Fruit fly (Drosophila melanogaster) whole organism, embryonic: ENCODE results near the gene CG32428.
A peak's percentile ranks its signal among the peaks of the same experiment; 100 is the strongest.

Experiments used
- Bgb ChIP-seq: fragments of 200-800 bp; sonication (Bioruptor generic); IDR thresholded peaks from 2 replicates; pipeline ENCODE4 v1.3.6; 2022; ENCODE audit warnings: missing biosample characterization, missing genetic modification characterization; ENCODE audit not compliant: partially characterized antibody
- Bteb2 ChIP-seq: fragments of 200-800 bp; sonication (Bioruptor generic); optimal IDR thresholded peaks from 2 replicates; lab custom pipeline; 2016; ENCODE audit warnings: missing biosample characterization, missing genetic modification characterization
- CG10959 ChIP-seq: fragments of 200-800 bp; sonication (Bioruptor generic); IDR thresholded peaks from 2 replicates; pipeline ENCODE4 v1.3.6; 2022; ENCODE audit warnings: missing biosample characterization, missing genetic modification characterization
- CG12236 ChIP-seq: fragments of 200-800 bp; sonication (Bioruptor generic); optimal IDR thresholded peaks from 2 replicates; lab custom pipeline; 2016; ENCODE audit warnings: missing biosample characterization, missing genetic modification characterization
- CG12299 ChIP-seq: fragments of 200-800 bp; sonication (Bioruptor generic); optimal IDR thresholded peaks from 2 replicates; lab custom pipeline; 2018; ENCODE audit warnings: missing biosample characterization, mild to moderate bottlenecking, missing genetic modification characterization
- CG12744 ChIP-seq: fragments of 200-800 bp; sonication (Bioruptor generic); optimal IDR thresholded peaks from 2 replicates; lab custom pipeline; 2016; ENCODE audit warnings: missing biosample characterization, missing genetic modification characterization
- CG13287 ChIP-seq: fragments of 200-800 bp; sonication (Bioruptor generic); IDR thresholded peaks from 2 replicates; pipeline ENCODE4 v1.3.6; 2022; ENCODE audit warnings: missing biosample characterization, missing genetic modification characterization; ENCODE audit not compliant: partially characterized antibody
- CG13775 ChIP-seq: fragments of 200-800 bp; sonication (Bioruptor generic); optimal IDR thresholded peaks from 3 replicates; lab custom pipeline; 2017; ENCODE audit warnings: missing biosample characterization, mild to moderate bottlenecking, missing genetic modification characterization
- CG14667 ChIP-seq: fragments of 200-800 bp; sonication (Bioruptor generic); IDR thresholded peaks from 2 replicates; pipeline ENCODE4 v1.3.6; 2022; ENCODE audit warnings: missing biosample characterization, missing genetic modification characterization
- CG1602 ChIP-seq: fragments of 200-800 bp; sonication (Bioruptor generic); optimal IDR thresholded peaks from 3 replicates; lab custom pipeline; 2016; ENCODE audit warnings: missing biosample characterization, missing genetic modification characterization
- CG16813 ChIP-seq: fragments of 200-800 bp; sonication (Bioruptor generic); IDR thresholded peaks from 3 replicates; pipeline ENCODE4 v1.3.6; 2022; ENCODE audit warnings: missing biosample characterization, missing genetic modification characterization; ENCODE audit not compliant: partially characterized antibody
- CG17186 ChIP-seq: fragments of 200-800 bp; sonication (Bioruptor generic); optimal IDR thresholded peaks from 3 replicates; lab custom pipeline; 2017; ENCODE audit warnings: missing biosample characterization, missing genetic modification reagents, missing genetic modification characterization
- CG17328 ChIP-seq: fragments of 200-800 bp; sonication (Bioruptor generic); IDR thresholded peaks from 2 replicates; pipeline ENCODE4 v1.3.6; 2022; ENCODE audit warnings: missing biosample characterization, missing genetic modification characterization
- CG18599 ChIP-seq: fragments of 200-800 bp; sonication (Bioruptor generic); optimal IDR thresholded peaks from 3 replicates; lab custom pipeline; 2017; ENCODE audit warnings: missing biosample characterization, missing genetic modification characterization, mild to moderate bottlenecking, moderate library complexity, missing genetic modification reagents
- CG2120 ChIP-seq: fragments of 200-800 bp; sonication (Bioruptor generic); optimal IDR thresholded peaks from 3 replicates; lab custom pipeline; 2016; ENCODE audit warnings: missing biosample characterization, missing genetic modification characterization
- CG32532 ChIP-seq: fragments of 200-800 bp; sonication (Bioruptor generic); IDR thresholded peaks from 2 replicates; pipeline ENCODE4 v1.3.6; 2022; ENCODE audit warnings: missing biosample characterization, missing genetic modification characterization
- CG32767 ChIP-seq: fragments of 200-800 bp; sonication (Bioruptor generic); IDR thresholded peaks from 2 replicates; pipeline ENCODE4 v1.3.6; 2022; ENCODE audit warnings: missing biosample characterization, missing genetic modification characterization
- CG4424 ChIP-seq: fragments of 200-800 bp; sonication (Bioruptor generic); optimal IDR thresholded peaks from 3 replicates; lab custom pipeline; 2016; ENCODE audit warnings: missing biosample characterization, missing genetic modification characterization
- CG4617 ChIP-seq: fragments of 200-800 bp; sonication (Bioruptor generic); optimal IDR thresholded peaks from 3 replicates; lab custom pipeline; 2016; ENCODE audit warnings: missing biosample characterization, missing genetic modification characterization, borderline replicate concordance
- CG6654 ChIP-seq: fragments of 200-800 bp; sonication (Bioruptor generic); optimal IDR thresholded peaks from 2 replicates; lab custom pipeline; 2017; ENCODE audit warnings: missing biosample characterization, mild to moderate bottlenecking, missing genetic modification characterization
- CG7987 ChIP-seq: fragments of 200-800 bp; sonication (Bioruptor generic); optimal IDR thresholded peaks from 2 replicates; lab custom pipeline; 2018; ENCODE audit warnings: missing biosample characterization, mild to moderate bottlenecking, missing genetic modification characterization, moderate library complexity
- CG8290 ChIP-seq, 3 experiments: fragments of 200-800 bp; sonication (Bioruptor generic); optimal IDR thresholded peaks; 2 replicates each; lab custom pipeline; 2016 to 2019; ENCODE audit warnings: missing biosample characterization in 3 of 3, missing genetic modification characterization in 3 of 3, mild to moderate bottlenecking in 2 of 3, moderate library complexity in 1 of 3
- CG9215 ChIP-seq: fragments of 200-800 bp; sonication (Bioruptor generic); IDR thresholded peaks from 2 replicates; pipeline ENCODE4 v1.3.6; 2022; ENCODE audit warnings: missing biosample characterization, missing genetic modification characterization
- CG9727 ChIP-seq: fragments of 200-800 bp; sonication (Bioruptor generic); optimal IDR thresholded peaks from 3 replicates; lab custom pipeline; 2017; ENCODE audit warnings: missing biosample characterization, mild to moderate bottlenecking, missing genetic modification characterization
- CG9797 ChIP-seq: fragments of 200-800 bp; sonication (Bioruptor generic); optimal IDR thresholded peaks from 3 replicates; lab custom pipeline; 2018; ENCODE audit warnings: missing biosample characterization, mild to moderate bottlenecking, missing genetic modification characterization
- CG9876 ChIP-seq: fragments of 200-800 bp; sonication (Bioruptor generic); optimal IDR thresholded peaks from 2 replicates; lab custom pipeline; 2016; ENCODE audit warnings: missing biosample characterization, missing genetic modification characterization
- CHES-1-like ChIP-seq: fragments of 200-800 bp; sonication (Bioruptor generic); optimal IDR thresholded peaks from 2 replicates; lab custom pipeline; 2016; ENCODE audit warnings: missing biosample characterization, missing genetic modification characterization
- CoRest ChIP-seq: fragments of 200-800 bp; sonication (Bioruptor generic); optimal IDR thresholded peaks from 3 replicates; lab custom pipeline; 2018; ENCODE audit warnings: missing biosample characterization, mild to moderate bottlenecking, missing genetic modification characterization, moderate library complexity
- Drgx ChIP-seq: fragments of 200-800 bp; sonication (Bioruptor generic); IDR thresholded peaks from 2 replicates; pipeline ENCODE4 v1.3.6; 2022; ENCODE audit warnings: missing biosample characterization, missing genetic modification characterization
- H15 ChIP-seq: fragments of 200-800 bp; sonication (Bioruptor generic); IDR thresholded peaks from 3 replicates; pipeline ENCODE4 v1.3.6; 2022; ENCODE audit warnings: missing biosample characterization, missing genetic modification characterization
- Nf-YB ChIP-seq: fragments of 200-800 bp; sonication (Bioruptor generic); optimal IDR thresholded peaks from 3 replicates; lab custom pipeline; 2019; ENCODE audit warnings: missing biosample characterization, mild to moderate bottlenecking, missing genetic modification characterization, moderate library complexity
- Opbp ChIP-seq: fragments of 200-800 bp; sonication (Bioruptor generic); IDR thresholded peaks from 3 replicates; pipeline ENCODE4 v1.3.6; 2022; ENCODE audit warnings: missing biosample characterization, missing genetic modification characterization; ENCODE audit not compliant: partially characterized antibody
- Sin3A ChIP-seq: fragments of >200 bp; optimal IDR thresholded peaks from 2 replicates; lab custom pipeline; 2018
- Sry-β ChIP-seq: fragments of 200-800 bp; sonication (Bioruptor generic); optimal IDR thresholded peaks from 2 replicates; lab custom pipeline; 2018; ENCODE audit warnings: missing biosample characterization, mild to moderate bottlenecking, missing genetic modification characterization, moderate library complexity
- Ssrp ChIP-seq: fragments of 200-800 bp; sonication (Bioruptor generic); optimal IDR thresholded peaks from 2 replicates; lab custom pipeline; 2018; ENCODE audit warnings: missing biosample characterization, mild to moderate bottlenecking, missing genetic modification characterization, moderate library complexity
- ac ChIP-seq: fragments of 200-800 bp; sonication (Bioruptor generic); optimal IDR thresholded peaks from 3 replicates; lab custom pipeline; 2017; ENCODE audit warnings: missing biosample characterization, mild to moderate bottlenecking, missing genetic modification characterization
- ap ChIP-seq: fragments of 200-800 bp; sonication (Bioruptor generic); IDR thresholded peaks from 2 replicates; pipeline ENCODE4 v1.3.6; 2022; ENCODE audit warnings: missing biosample characterization, missing genetic modification characterization
- cato ChIP-seq: fragments of 200-800 bp; sonication (Bioruptor generic); optimal IDR thresholded peaks from 2 replicates; lab custom pipeline; 2016; ENCODE audit warnings: missing biosample characterization, missing genetic modification characterization, borderline replicate concordance
- chm ChIP-seq: fragments of 200-800 bp; sonication (Bioruptor generic); IDR thresholded peaks from 2 replicates; pipeline ENCODE4 v1.3.6; 2022; ENCODE audit warnings: missing biosample characterization, missing genetic modification characterization
- chn ChIP-seq: fragments of 200-800 bp; sonication (Bioruptor generic); optimal IDR thresholded peaks from 2 replicates; lab custom pipeline; 2016; ENCODE audit warnings: missing biosample characterization, missing genetic modification characterization
- insv ChIP-seq, 2 experiments: fragments of 200-800 bp; sonication (Bioruptor generic); optimal IDR thresholded peaks; 3 replicates each; lab custom pipeline; 2016 to 2018; ENCODE audit warnings: missing biosample characterization in 2 of 2, missing genetic modification characterization in 2 of 2
- inv ChIP-seq: fragments of 200-800 bp; sonication (Bioruptor generic); IDR thresholded peaks from 2 replicates; pipeline ENCODE4 v1.3.6; 2022; ENCODE audit warnings: missing biosample characterization, missing genetic modification characterization; ENCODE audit not compliant: partially characterized antibody
- kah ChIP-seq: fragments of 200-800 bp; sonication (Bioruptor generic); optimal IDR thresholded peaks from 2 replicates; lab custom pipeline; 2018; ENCODE audit warnings: missing biosample characterization, mild to moderate bottlenecking, missing genetic modification characterization
- ken ChIP-seq: fragments of 200-800 bp; sonication (Bioruptor generic); IDR thresholded peaks from 3 replicates; pipeline ENCODE4 v1.3.6; 2022; ENCODE audit warnings: missing biosample characterization, missing genetic modification characterization
- klu ChIP-seq: fragments of 200-800 bp; sonication (Bioruptor generic); IDR thresholded peaks from 2 replicates; pipeline ENCODE4 v1.3.6; 2022; ENCODE audit warnings: missing biosample characterization, missing genetic modification characterization
- nmo ChIP-seq: fragments of 200-800 bp; sonication (Bioruptor generic); optimal IDR thresholded peaks from 2 replicates; lab custom pipeline; 2018; ENCODE audit warnings: missing biosample characterization, mild to moderate bottlenecking, missing genetic modification characterization, moderate library complexity
- run ChIP-seq: fragments of 200-800 bp; sonication (Bioruptor generic); optimal IDR thresholded peaks from 3 replicates; lab custom pipeline; 2018; ENCODE audit warnings: missing biosample characterization, mild to moderate bottlenecking, missing genetic modification characterization
- sens ChIP-seq: fragments of 200-800 bp; sonication (Bioruptor generic); peaks from one replicate; lab custom pipeline; 2016; ENCODE audit warnings: missing biosample characterization, missing genetic modification characterization
- yki ChIP-seq: fragments of >200 bp; optimal IDR thresholded peaks from 3 replicates; lab custom pipeline; 2018
- z ChIP-seq: fragments of 200-800 bp; sonication (Bioruptor generic); IDR thresholded peaks from 3 replicates; pipeline ENCODE4 v1.3.6; 2022; ENCODE audit warnings: missing biosample characterization, missing genetic modification characterization

CG32428 gene

DNA sequence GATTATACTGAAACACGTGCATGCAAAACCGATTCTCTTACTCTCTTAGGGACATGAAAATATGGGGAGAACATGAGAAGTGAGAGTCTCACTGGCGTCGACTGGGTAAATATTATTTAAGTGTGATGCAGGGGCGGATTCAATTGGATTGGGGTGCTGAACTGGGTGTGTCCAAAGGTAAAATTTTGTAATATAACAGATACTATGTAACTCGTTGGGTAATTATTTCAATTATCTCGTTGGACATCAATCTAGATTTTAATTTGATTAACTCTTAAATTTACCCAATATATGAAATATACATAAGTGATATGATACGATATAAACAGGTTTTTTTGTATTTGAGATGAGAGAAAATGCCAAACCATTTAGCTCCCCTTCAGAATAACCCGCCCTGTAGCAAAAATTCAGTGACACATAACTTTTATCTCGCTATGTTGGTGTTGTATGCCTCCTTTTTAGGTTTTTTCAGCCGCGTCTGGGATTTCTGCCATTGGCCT lies 34.7 kb upstream of the CG32428 start (continued):
- TF ChIP-seq CG4424 (GFP tag; lab: Kevin White, UChicago), result peak; percentile 94
- peak; percentile 68 for TF ChIP-seq ap (GFP tag; lab: Robert Waterston, UW)
- TF ChIP-seq Nf-YB (GFP tag; lab: Kevin White, UChicago), result peak; percentile 79
- peak; percentile 83 for TF ChIP-seq CG17328
- TF ChIP-seq Bteb2 (GFP tag; lab: Kevin White, UChicago), result peak; percentile 91
- TF ChIP-seq Drgx (GFP tag; lab: Robert Waterston, UW), result no peak; the same call in 1 of the 2 replicates
- TF ChIP-seq CHES-1-like, result peak; percentile 94
- peak; percentile 76 for TF ChIP-seq inv (GFP tag; lab: Robert Waterston, UW)
- peak; percentile 98 for TF ChIP-seq CG32532 (GFP tag; lab: Robert Waterston, UW)
- peak; percentile 75 for TF ChIP-seq CG6654 (GFP tag; lab: Kevin White, UChicago)
- TF ChIP-seq ac (GFP tag; lab: Kevin White, UChicago), result peak; percentile 13
- TF ChIP-seq run, result peak; percentile 73
- peak; percentile 15 for TF ChIP-seq Sry-β (GFP tag; lab: Kevin White, UChicago)
- TF ChIP-seq CG1602 (GFP tag; lab: Kevin White, UChicago), result peak; percentile 89
- TF ChIP-seq CG16813 (GFP tag; lab: Robert Waterston, UW), result peak; percentile 72
- peak; percentile 38 for TF ChIP-seq CG17186 (GFP tag; lab: Kevin White, UChicago)
- peak; percentile 91 for TF ChIP-seq H15 (GFP tag; lab: Robert Waterston, UW)
- peak; percentile 91 for TF ChIP-seq chn (GFP tag; lab: Kevin White, UChicago)
- peak; percentile 99 for TF ChIP-seq sens (GFP tag; lab: Kevin White, UChicago)
- TF ChIP-seq insv (GFP tag; optimal IDR thresholded peaks at IDR 0.05; lab: Kevin White, UChicago), result peak in 1 of 2 experiments; percentile 56
- peak; percentile 92 for TF ChIP-seq klu (GFP tag; lab: Robert Waterston, UW)
- peak; percentile 99 for TF ChIP-seq CG2120 (GFP tag; lab: Kevin White, UChicago)
- TF ChIP-seq CoRest (tag; lab: Kevin White, UChicago), result peak; percentile 95
- TF ChIP-seq Bgb (GFP tag; lab: Robert Waterston, UW), result peak; percentile 65
- peak; percentile 92 for TF ChIP-seq CG12744 (GFP tag; lab: Kevin White, UChicago)
- peak; percentile 63 for TF ChIP-seq kah (GFP tag; lab: Kevin White, UChicago)
- peak; percentile 2 for TF ChIP-seq CG9797
- TF ChIP-seq nmo (GFP tag; lab: Kevin White, UChicago), result peak; percentile 94
- TF ChIP-seq CG10959 (GFP tag; lab: Robert Waterston, UW), result peak; percentile 83
- TF ChIP-seq CG9215 (GFP tag; lab: Robert Waterston, UW), result peak; percentile 97
- peak; percentile 92 for TF ChIP-seq chm (GFP tag; lab: Robert Waterston, UW)
- peak; percentile 77 for TF ChIP-seq CG12299 (tag; lab: Kevin White, UChicago)
- peak; percentile 82 for TF ChIP-seq CG32767 (GFP tag; lab: Robert Waterston, UW)
- no peak; the same call in 1 of the 2 replicates for TF ChIP-seq CG14667 (GFP tag; lab: Robert Waterston, UW)
- TF ChIP-seq Opbp (GFP tag; lab: Robert Waterston, UW), result peak; percentile 69; the same call in 2 of the 3 replicates
- peak; percentile 59 for TF ChIP-seq CG4617 (GFP tag; lab: Kevin White, UChicago)
- TF ChIP-seq CG7987 (GFP tag; lab: Kevin White, UChicago), result peak; percentile 78
- peak; percentile 81 for TF ChIP-seq ken (GFP tag; lab: Robert Waterston, UW)
- peak; percentile 78 for TF ChIP-seq CG8290 (GFP tag; optimal IDR thresholded peaks at IDR 0.05; lab: Kevin White, UChicago)
- TF ChIP-seq CG8290 (tag; optimal IDR thresholded peaks at IDR 0.05; lab: Kevin White, UChicago), result peak; percentile 58 to 96
- TF ChIP-seq CG13775 (GFP tag; lab: Kevin White, UChicago), result peak; percentile 89
- peak; percentile 87 for TF ChIP-seq CG9876 (GFP tag; lab: Kevin White, UChicago)
- TF ChIP-seq Ssrp (tag; lab: Kevin White, UChicago), result peak; percentile 84
- no peak for TF ChIP-seq yki (lab: Kevin White, UChicago)
- TF ChIP-seq cato, result peak; percentile 79
- TF ChIP-seq Sin3A (lab: Kevin White, UChicago), result no peak
- 0 out of 2 replicates have a peak, but pooled peaks have one; percentile 21 for TF ChIP-seq CG13287 (GFP tag; lab: Robert Waterston, UW)
- TF ChIP-seq CG18599, result peak; percentile 98
- peak; percentile 94 for TF ChIP-seq CG9727
- no peak for TF ChIP-seq z (GFP tag; lab: Robert Waterston, UW)
- peak; percentile 40 for TF ChIP-seq CG12236 (GFP tag; lab: Kevin White, UChicago)
